Fruit fly (Drosophila melanogaster) whole organism, embryonic: Measurements from ENCODE around the gene Sema5c.

Experiments used
- Ada2b ChIP-seq: fragments of 200-800 bp; sonication (Bioruptor generic); IDR thresholded peaks from 2 replicates; pipeline ENCODE4 v1.3.6; 2022; ENCODE audit warnings: missing biosample characterization, missing genetic modification characterization
- Aef1 ChIP-seq: fragments of 200-800 bp; sonication (Bioruptor generic); IDR thresholded peaks from 3 replicates; pipeline ENCODE4 v1.3.6; 2022; ENCODE audit warnings: missing biosample characterization, missing genetic modification characterization
- B-H2 ChIP-seq: fragments of 200-800 bp; sonication (Bioruptor generic); optimal IDR thresholded peaks from 2 replicates; lab custom pipeline; 2018; ENCODE audit warnings: missing biosample characterization, mild to moderate bottlenecking, missing genetic modification characterization
- C15 ChIP-seq: fragments of 200-800 bp; sonication (Bioruptor generic); IDR thresholded peaks from 3 replicates; pipeline ENCODE4 v1.3.6; 2022; ENCODE audit warnings: missing biosample characterization, missing genetic modification characterization
- CG10147 ChIP-seq: fragments of 200-800 bp; sonication (Bioruptor generic); optimal IDR thresholded peaks from 2 replicates; lab custom pipeline; 2019; ENCODE audit warnings: missing biosample characterization, mild to moderate bottlenecking, missing genetic modification characterization, moderate library complexity
- CG10321 ChIP-seq: fragments of 200-800 bp; sonication (Bioruptor generic); IDR thresholded peaks from 2 replicates; pipeline ENCODE4 v1.3.6; 2022; ENCODE audit warnings: missing biosample characterization, missing genetic modification characterization
- CG12155 ChIP-seq: fragments of 200-800 bp; sonication (Bioruptor generic); optimal IDR thresholded peaks from 3 replicates; lab custom pipeline; 2016; ENCODE audit warnings: missing biosample characterization, missing genetic modification characterization
- CG12391 ChIP-seq: fragments of 200-800 bp; sonication (Bioruptor generic); optimal IDR thresholded peaks from 3 replicates; lab custom pipeline; 2018; ENCODE audit warnings: missing biosample characterization, mild to moderate bottlenecking, missing genetic modification characterization, moderate library complexity
- CG12769 ChIP-seq: fragments of 200-800 bp; sonication (Bioruptor generic); optimal IDR thresholded peaks from 2 replicates; lab custom pipeline; 2019; ENCODE audit warnings: missing biosample characterization, mild to moderate bottlenecking, missing genetic modification characterization, moderate library complexity
- CG14710 ChIP-seq: fragments of 200-800 bp; sonication (Bioruptor generic); optimal IDR thresholded peaks from 3 replicates; lab custom pipeline; 2019; ENCODE audit warnings: missing biosample characterization, mild to moderate bottlenecking, missing genetic modification characterization, moderate library complexity
- CG15073 ChIP-seq: fragments of 200-800 bp; sonication (Bioruptor generic); optimal IDR thresholded peaks from 2 replicates; lab custom pipeline; 2016; ENCODE audit warnings: missing biosample characterization, missing genetic modification characterization
- CG15601 ChIP-seq: fragments of 200-800 bp; sonication (Bioruptor generic); optimal IDR thresholded peaks from 3 replicates; lab custom pipeline; 2019; ENCODE audit warnings: missing biosample characterization, mild to moderate bottlenecking, missing genetic modification characterization, moderate library complexity
- CG17912 ChIP-seq: fragments of 200-800 bp; sonication (Bioruptor generic); optimal IDR thresholded peaks from 2 replicates; lab custom pipeline; 2018; ENCODE audit warnings: missing biosample characterization, mild to moderate bottlenecking, missing genetic modification characterization
- CG2116 ChIP-seq: fragments of 200-800 bp; sonication (Bioruptor generic); optimal IDR thresholded peaks from 3 replicates; lab custom pipeline; 2018; ENCODE audit warnings: missing biosample characterization, mild to moderate bottlenecking, missing genetic modification characterization
- CG2199 ChIP-seq: fragments of 200-800 bp; sonication (Bioruptor generic); IDR thresholded peaks from 3 replicates; pipeline ENCODE4 v1.3.6; 2022; ENCODE audit warnings: missing biosample characterization, missing genetic modification characterization
- CG2202 ChIP-seq: fragments of 200-800 bp; sonication (Bioruptor generic); optimal IDR thresholded peaks from 2 replicates; lab custom pipeline; 2018; ENCODE audit warnings: missing biosample characterization, mild to moderate bottlenecking, missing genetic modification characterization
- CG34376 ChIP-seq: fragments of 200-800 bp; sonication (Bioruptor generic); optimal IDR thresholded peaks from 2 replicates; lab custom pipeline; 2018; ENCODE audit warnings: missing biosample characterization, mild to moderate bottlenecking, missing genetic modification characterization
- CG4328 ChIP-seq: fragments of 200-800 bp; sonication (Bioruptor generic); optimal IDR thresholded peaks from 3 replicates; lab custom pipeline; 2017; ENCODE audit warnings: missing biosample characterization, missing genetic modification reagents, missing genetic modification characterization
- CG4424 ChIP-seq: fragments of 200-800 bp; sonication (Bioruptor generic); optimal IDR thresholded peaks from 3 replicates; lab custom pipeline; 2016; ENCODE audit warnings: missing biosample characterization, missing genetic modification characterization
- CG4617 ChIP-seq: fragments of 200-800 bp; sonication (Bioruptor generic); optimal IDR thresholded peaks from 3 replicates; lab custom pipeline; 2016; ENCODE audit warnings: missing biosample characterization, missing genetic modification characterization, borderline replicate concordance
- CG7745 ChIP-seq: fragments of 200-800 bp; sonication (Bioruptor generic); optimal IDR thresholded peaks from 2 replicates; lab custom pipeline; 2018; ENCODE audit warnings: missing biosample characterization, mild to moderate bottlenecking, missing genetic modification characterization, moderate library complexity
- CG8478 ChIP-seq: fragments of >200 bp; optimal IDR thresholded peaks from 2 replicates; lab custom pipeline; 2018
- CoRest ChIP-seq: fragments of 200-800 bp; sonication (Bioruptor generic); optimal IDR thresholded peaks from 3 replicates; lab custom pipeline; 2018; ENCODE audit warnings: missing biosample characterization, mild to moderate bottlenecking, missing genetic modification characterization, moderate library complexity
- Doc2 ChIP-seq: fragments of 200-800 bp; sonication (Bioruptor generic); IDR thresholded peaks from 2 replicates; pipeline ENCODE4 v1.3.6; 2022; ENCODE audit warnings: missing biosample characterization, missing genetic modification characterization
- Elba2 ChIP-seq: fragments of 200-800 bp; sonication (Bioruptor generic); optimal IDR thresholded peaks from 3 replicates; lab custom pipeline; 2016; ENCODE audit warnings: missing biosample characterization, missing genetic modification characterization
- H2.0 ChIP-seq: fragments of 200-800 bp; sonication (Bioruptor generic); IDR thresholded peaks from 2 replicates; pipeline ENCODE4 v1.3.6; 2022; ENCODE audit warnings: missing biosample characterization, missing genetic modification characterization
- Hey ChIP-seq: fragments of 200-800 bp; sonication (Bioruptor generic); optimal IDR thresholded peaks from 3 replicates; lab custom pipeline; 2018; ENCODE audit warnings: missing biosample characterization, mild to moderate bottlenecking, missing genetic modification characterization
- MTF-1 ChIP-seq: fragments of 200-800 bp; sonication (Bioruptor generic); optimal IDR thresholded peaks from 2 replicates; lab custom pipeline; 2018; ENCODE audit warnings: missing biosample characterization, mild to moderate bottlenecking, missing genetic modification characterization, borderline replicate concordance
- NC2α ChIP-seq: fragments of 200-800 bp; sonication (Bioruptor generic); optimal IDR thresholded peaks from 2 replicates; lab custom pipeline; 2016; ENCODE audit warnings: missing biosample characterization, missing genetic modification characterization
- Rfx ChIP-seq: fragments of 200-800 bp; sonication (Bioruptor generic); IDR thresholded peaks from 2 replicates; pipeline ENCODE4 v1.3.6; 2022; ENCODE audit warnings: missing biosample characterization, missing genetic modification characterization
- ato ChIP-seq: fragments of 200-800 bp; sonication (Bioruptor generic); IDR thresholded peaks from 2 replicates; pipeline ENCODE4 v1.3.6; 2022; ENCODE audit warnings: missing biosample characterization, missing genetic modification characterization; ENCODE audit not compliant: partially characterized antibody
- bcd ChIP-seq: fragments of 200-800 bp; sonication (Bioruptor generic); optimal IDR thresholded peaks from 2 replicates; lab custom pipeline; 2017; ENCODE audit warnings: missing biosample characterization, mild to moderate bottlenecking, missing genetic modification characterization
- caup ChIP-seq: fragments of 200-800 bp; sonication (Bioruptor generic); optimal IDR thresholded peaks from 3 replicates; lab custom pipeline; 2017; ENCODE audit warnings: missing biosample characterization, mild to moderate bottlenecking, missing genetic modification characterization, moderate library complexity; ENCODE audit not compliant: severe bottlenecking
- cg ChIP-seq: fragments of 200-800 bp; sonication (Bioruptor generic); optimal IDR thresholded peaks from 3 replicates; lab custom pipeline; 2019; ENCODE audit warnings: missing biosample characterization, mild to moderate bottlenecking, missing genetic modification characterization, moderate library complexity
- chinmo ChIP-seq: fragments of 200-800 bp; sonication (Bioruptor generic); IDR thresholded peaks from 4 replicates; pipeline ENCODE4 v1.3.6; 2022; ENCODE audit warnings: missing biosample characterization, missing genetic modification characterization; ENCODE audit not compliant: partially characterized antibody
- dm ChIP-seq: fragments of 200-800 bp; sonication (Bioruptor generic); optimal IDR thresholded peaks from 3 replicates; lab custom pipeline; 2016; ENCODE audit warnings: missing biosample characterization, missing genetic modification characterization
- eyg ChIP-seq: fragments of 200-800 bp; sonication (Bioruptor generic); optimal IDR thresholded peaks from 3 replicates; lab custom pipeline; 2016; ENCODE audit warnings: missing biosample characterization, missing genetic modification characterization
- fd64A ChIP-seq: fragments of 200-800 bp; sonication (Bioruptor generic); optimal IDR thresholded peaks from 3 replicates; lab custom pipeline; 2018; ENCODE audit warnings: missing biosample characterization, mild to moderate bottlenecking, missing genetic modification characterization
- h ChIP-seq: fragments of >200 bp; optimal IDR thresholded peaks from 2 replicates; lab custom pipeline; 2017
- hkb ChIP-seq, 2 experiments: fragments of 200-800 bp in 1 of 2; fragments of >200 bp in 1 of 2; sonication (Bioruptor generic) in 1 of 2; IDR thresholded peaks in 1 of 2; optimal IDR thresholded peaks in 1 of 2; 2 replicates each; pipeline versions ENCODE4 v1.3.6 to Lab custom; 2017 to 2022; ENCODE audit warnings: missing biosample characterization in 1 of 2, missing genetic modification characterization in 1 of 2
- lmd ChIP-seq: fragments of 200-800 bp; sonication (Bioruptor generic); IDR thresholded peaks from 2 replicates; pipeline ENCODE4 v1.3.6; 2022; ENCODE audit warnings: missing biosample characterization, missing genetic modification characterization
- onecut ChIP-seq: fragments of 200-800 bp; sonication (Bioruptor generic); IDR thresholded peaks from 2 replicates; pipeline ENCODE4 v1.3.6; 2022; ENCODE audit warnings: missing biosample characterization, missing genetic modification characterization
- org-1 ChIP-seq: fragments of 200-800 bp; sonication (Bioruptor generic); optimal IDR thresholded peaks from 2 replicates; lab custom pipeline; 2017; ENCODE audit warnings: missing biosample characterization, missing genetic modification characterization
- pfk ChIP-seq: fragments of 200-800 bp; sonication (Bioruptor generic); optimal IDR thresholded peaks from 2 replicates; lab custom pipeline; 2018; ENCODE audit warnings: missing biosample characterization, mild to moderate bottlenecking, missing genetic modification characterization, moderate library complexity
- pros ChIP-seq: fragments of 200-800 bp; sonication (Bioruptor generic); optimal IDR thresholded peaks from 3 replicates; lab custom pipeline; 2019; ENCODE audit warnings: missing biosample characterization, mild to moderate bottlenecking, missing genetic modification characterization, moderate library complexity
- pum ChIP-seq: fragments of 200-800 bp; sonication (Bioruptor generic); optimal IDR thresholded peaks from 2 replicates; lab custom pipeline; 2016; ENCODE audit warnings: missing biosample characterization, missing genetic modification characterization
- row ChIP-seq: fragments of 200-800 bp; sonication (Bioruptor generic); IDR thresholded peaks from 3 replicates; pipeline ENCODE4 v1.3.6; 2022; ENCODE audit warnings: missing biosample characterization, missing genetic modification characterization
- salm ChIP-seq: fragments of 200-800 bp; sonication (Bioruptor generic); optimal IDR thresholded peaks from 2 replicates; lab custom pipeline; 2018; ENCODE audit warnings: missing biosample characterization, mild to moderate bottlenecking, missing genetic modification characterization
- shn ChIP-seq: fragments of 200-800 bp; sonication (Bioruptor generic); optimal IDR thresholded peaks from 3 replicates; lab custom pipeline; 2016; ENCODE audit warnings: missing biosample characterization, missing genetic modification characterization
- vvl ChIP-seq: fragments of 200-800 bp; sonication (Bioruptor generic); IDR thresholded peaks from 2 replicates; pipeline ENCODE4 v1.3.6; 2022; ENCODE audit warnings: missing biosample characterization, missing genetic modification characterization
- yki ChIP-seq: fragments of >200 bp; optimal IDR thresholded peaks from 3 replicates; lab custom pipeline; 2018

Sema5c gene

dm6 chr3L:12124138-12124583, 42.5 kb upstream of the Sema5c start (continued):
- TF ChIP-seq shn (no peak), pfk (GFP tag; lab: Kevin White, UChicago) (no peak), Doc2 (GFP tag; lab: Robert Waterston, UW) (no peak), CG10147 (GFP tag; lab: Kevin White, UChicago) (no peak), CG15601 (peak; percentile 6), row (GFP tag; lab: Robert Waterston, UW) (peak; percentile 11; the same call in 1 of the 3 replicates), Elba2 (GFP tag; lab: Kevin White, UChicago) (peak; percentile 95), CG12391 (peak; percentile 14), ato (GFP tag; lab: Robert Waterston, UW) (no peak), cg (GFP tag; lab: Kevin White, UChicago) (peak; percentile 100), CG14710 (tag; lab: Kevin White, UChicago) (peak; percentile 9), CG10321 (GFP tag; lab: Robert Waterston, UW) (peak; percentile 72), Aef1 (no peak), CG12155 (no peak), CG2116 (GFP tag; lab: Kevin White, UChicago) (no peak), CG2199 (peak; percentile 80; the same call in 2 of the 3 replicates), pum (no peak), B-H2 (peak; percentile 71), CG2202 (tag; lab: Kevin White, UChicago) (no peak), CG8478 (peak; percentile 91), h (lab: Kevin White, UChicago) (no peak), C15 (GFP tag; lab: Robert Waterston, UW) (no peak), fd64A (GFP tag; lab: Kevin White, UChicago) (no peak), CG7745 (tag; lab: Kevin White, UChicago) (no peak), Rfx (peak; percentile 39; the same call in 1 of the 2 replicates), CG4617 (no peak), hkb (optimal IDR thresholded peaks at IDR 0.05; lab: Kevin White, UChicago) (no peak), hkb (GFP tag; IDR thresholded peaks at IDR 0.05; lab: Robert Waterston, UW) (peak; percentile 40), onecut (GFP tag; lab: Robert Waterston, UW) (peak; percentile 33; the same call in 1 of the 2 replicates), Hey (no peak), CG4328 (GFP tag; lab: Kevin White, UChicago) (peak; percentile 4), CG34376 (peak; percentile 49), eyg (GFP tag; lab: Kevin White, UChicago) (no peak), Ada2b (GFP tag; lab: Robert Waterston, UW) (no peak), dm (GFP tag; lab: Kevin White, UChicago) (peak; percentile 35), CG15073 (GFP tag; lab: Kevin White, UChicago) (no peak), CG4424 (GFP tag; lab: Kevin White, UChicago) (no peak), CG12769 (peak; percentile 85), H2.0 (GFP tag; lab: Robert Waterston, UW) (no peak), CG17912 (peak; percentile 76), org-1 (no peak), caup (GFP tag; lab: Kevin White, UChicago) (peak; percentile 60), NC2α (no peak), pros (GFP tag; lab: Kevin White, UChicago) (peak; percentile 89), bcd (no peak), chinmo (GFP tag; lab: Robert Waterston, UW) (peak; percentile 97), lmd (GFP tag; lab: Robert Waterston, UW) (peak; percentile 32; the same call in 1 of the 2 replicates), MTF-1 (GFP tag; lab: Kevin White, UChicago) (peak; percentile 14), CoRest (tag; lab: Kevin White, UChicago) (peak; percentile 57), yki (lab: Kevin White, UChicago) (no peak), salm (tag; lab: Kevin White, UChicago) (peak; percentile 43), vvl (GFP tag; lab: Robert Waterston, UW) (peak; percentile 72)
